Worm (Caenorhabditis elegans): ENCODE data around the gene R02D5.6.

DNA sequence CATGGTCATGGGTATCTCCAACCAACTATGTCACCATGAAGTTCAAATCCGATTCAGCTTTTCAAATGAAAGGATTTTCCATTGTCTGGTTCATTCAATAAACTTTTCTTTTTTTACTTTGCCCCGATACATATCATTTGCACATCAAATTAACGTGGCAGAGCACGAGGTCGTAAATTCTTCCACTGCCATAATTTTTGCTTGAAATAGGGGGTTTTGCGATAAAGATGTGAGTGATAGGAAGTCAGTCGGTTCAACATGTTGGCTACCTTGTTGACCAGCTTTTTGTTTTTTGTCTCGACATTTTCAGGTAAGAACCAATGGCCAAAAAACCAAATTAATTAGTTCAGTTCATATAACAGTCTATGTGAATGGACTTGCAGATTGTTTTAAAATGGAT lies 41.2 kb downstream of the R02D5.6 start, which contains the start of gene clec-54:
- no peak for TF ChIP-seq nhr-237 (tag; optimal IDR thresholded peaks at IDR 0.05)
- no peak for TF ChIP-seq sma-3 (GFP tag; optimal IDR thresholded peaks at IDR 0.05)
- TF ChIP-seq nhr-6 (tag; optimal IDR thresholded peaks at IDR 0.05), result no peak
- no peak for TF ChIP-seq snpc-4 (tag; optimal IDR thresholded peaks at IDR 0.05)
- no peak for TF ChIP-seq alr-1 (tag; optimal IDR thresholded peaks at IDR 0.05)
- no peak for TF ChIP-seq nhr-25 (tag; optimal IDR thresholded peaks at IDR 0.05)
- TF ChIP-seq R02D3.7 (tag; optimal IDR thresholded peaks at IDR 0.05), result no peak
- TF ChIP-seq elt-1 (tag; optimal IDR thresholded peaks at IDR 0.05), result no peak
- TF ChIP-seq blmp-1 (tag; optimal IDR thresholded peaks at IDR 0.05; ENCODE audit: insufficient read depth), result no peak
- TF ChIP-seq ama-1 (optimal IDR thresholded peaks at IDR 0.05), result no peak
- no peak for TF ChIP-seq nhr-12 (tag; optimal IDR thresholded peaks at IDR 0.05)

Measured in whole organism, L2 larva.